Fruit fly (Drosophila melanogaster): Measurements from ENCODE around the gene Cyp6d5.
A peak's percentile ranks its signal among the peaks of the same experiment; 100 is the strongest.

The Cyp6d5 gene

DNA sequence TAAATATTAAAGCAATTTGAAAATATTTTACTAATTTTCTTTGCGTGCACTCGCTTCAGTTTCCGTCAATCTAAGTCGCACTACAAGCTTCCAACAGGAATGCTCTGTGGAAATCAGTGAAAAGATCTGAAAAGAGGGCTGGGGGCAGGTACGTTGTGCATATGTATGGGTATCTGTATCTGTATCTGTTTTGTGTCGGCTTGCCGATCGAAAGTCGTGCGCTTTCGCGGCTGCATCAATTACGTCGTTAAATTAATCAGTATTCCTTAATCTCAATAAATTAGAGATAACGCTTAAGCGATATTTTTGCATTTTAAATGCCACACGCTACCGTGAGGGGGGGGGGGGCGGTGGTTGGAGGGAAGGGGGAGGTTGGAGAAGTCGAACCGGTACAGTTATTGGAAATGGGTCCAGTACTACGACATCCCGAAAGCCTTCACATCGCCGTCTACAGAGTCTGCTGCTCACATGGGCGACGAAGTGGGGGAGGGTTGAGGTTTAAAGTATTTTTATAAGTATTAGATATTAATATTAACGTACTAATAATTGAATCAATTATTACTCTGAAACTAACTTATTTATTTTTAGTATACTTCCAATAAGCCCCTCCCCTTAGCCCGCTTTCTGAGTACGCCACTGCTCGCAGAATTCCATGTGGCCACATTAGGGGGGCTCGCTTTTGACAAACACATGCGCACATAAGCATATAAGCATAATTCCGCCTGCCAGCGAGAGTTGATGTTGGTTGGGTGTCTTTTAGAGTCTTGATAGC lies 24.2 kb downstream of the Cyp6d5 start (continued):
- no peak for TF ChIP-seq zen2 (GFP tag; IDR thresholded peaks at IDR 0.05; ENCODE audit: partially characterized antibody)
- peak; percentile 96 for TF ChIP-seq ATbp (GFP tag; optimal IDR thresholded peaks at IDR 0.05)
- peak; percentile 90 for TF ChIP-seq CG30431 (GFP tag; optimal IDR thresholded peaks at IDR 0.05)
- peak; percentile 91 for TF ChIP-seq org-1 (GFP tag; optimal IDR thresholded peaks at IDR 0.05)
- no peak for TF ChIP-seq sna (GFP tag; IDR thresholded peaks at IDR 0.05; ENCODE audit: partially characterized antibody)
- no peak for TF ChIP-seq CG13287 (GFP tag; IDR thresholded peaks at IDR 0.05; ENCODE audit: partially characterized antibody)
- peak; percentile 98 for TF ChIP-seq wdn (GFP tag; IDR thresholded peaks at IDR 0.05)
- peak; percentile 82 for TF ChIP-seq CG17186 (GFP tag; optimal IDR thresholded peaks at IDR 0.05)
- peak; percentile 89 for TF ChIP-seq Lhr (GFP tag; optimal IDR thresholded peaks at IDR 0.05)
- peak; percentile 96 for TF ChIP-seq Blimp-1 (GFP tag; optimal IDR thresholded peaks at IDR 0.05)
- peak; percentile 47 for TF ChIP-seq pnt (GFP tag; optimal IDR thresholded peaks at IDR 0.05)
- peak; percentile 92 for TF ChIP-seq lbe (GFP tag; optimal IDR thresholded peaks at IDR 0.05)
- peak; percentile 99 for TF ChIP-seq CG18599 (GFP tag; optimal IDR thresholded peaks at IDR 0.05)
- no peak for TF ChIP-seq CG12236 (GFP tag; optimal IDR thresholded peaks at IDR 0.05)
- peak; percentile 98 for TF ChIP-seq MBD-R2 (GFP tag; IDR thresholded peaks at IDR 0.05)
- peak; percentile 99 for TF ChIP-seq Dbx (GFP tag; IDR thresholded peaks at IDR 0.05)
- TF ChIP-seq ab (GFP tag; optimal IDR thresholded peaks at IDR 0.05), result peak; percentile 67
- peak; percentile 97 for TF ChIP-seq CG13894 (tag; optimal IDR thresholded peaks at IDR 0.05)
- TF ChIP-seq Oli (tag; optimal IDR thresholded peaks at IDR 0.05), result peak; percentile 97
- peak; percentile 76 for TF ChIP-seq emc (GFP tag; optimal IDR thresholded peaks at IDR 0.05)
- peak; percentile 98 for TF ChIP-seq Meics (GFP tag; optimal IDR thresholded peaks at IDR 0.05)
- peak; percentile 96 for TF ChIP-seq CG17328 (GFP tag; IDR thresholded peaks at IDR 0.05)
- TF ChIP-seq CG31224 (GFP tag; IDR thresholded peaks at IDR 0.05), result peak; percentile 97
- TF ChIP-seq nom (GFP tag; optimal IDR thresholded peaks at IDR 0.05), result peak; percentile 81
- TF ChIP-seq CG12942 (GFP tag; optimal IDR thresholded peaks at IDR 0.05), result peak; percentile 95
- TF ChIP-seq dati (GFP tag; IDR thresholded peaks at IDR 0.05), result peak; percentile 91
- peak; percentile 97 for TF ChIP-seq CG13424 (tag; optimal IDR thresholded peaks at IDR 0.05)
- TF ChIP-seq CG11456 (GFP tag; IDR thresholded peaks at IDR 0.05), result peak; percentile 99
- peak; percentile 75 for TF ChIP-seq chn (GFP tag; optimal IDR thresholded peaks at IDR 0.05)
- TF ChIP-seq CG12744 (GFP tag; optimal IDR thresholded peaks at IDR 0.05), result peak; percentile 81
- TF ChIP-seq nerfin-1 (tag; optimal IDR thresholded peaks at IDR 0.05), result peak; percentile 92
- peak; percentile 98 for TF ChIP-seq CG14014 (GFP tag; IDR thresholded peaks at IDR 0.05)
- no peak for TF ChIP-seq knrl (GFP tag; IDR thresholded peaks at IDR 0.05; ENCODE audit: partially characterized antibody)
- TF ChIP-seq tx (GFP tag; optimal IDR thresholded peaks at IDR 0.05), result peak; percentile 78
- peak; percentile 9 for TF ChIP-seq btn (GFP tag; optimal IDR thresholded peaks at IDR 0.05)
- peak; percentile 96 for TF ChIP-seq CG5953 (GFP tag; IDR thresholded peaks at IDR 0.05)
- TF ChIP-seq trh (GFP tag; optimal IDR thresholded peaks at IDR 0.05), result peak; percentile 94
- TF ChIP-seq CG17361 (GFP tag; IDR thresholded peaks at IDR 0.05), result peak; percentile 94
- no peak for TF ChIP-seq h (optimal IDR thresholded peaks at IDR 0.05)
- peak; percentile 60 for TF ChIP-seq mirr (GFP tag; optimal IDR thresholded peaks at IDR 0.05)
- TF ChIP-seq CG18619 (GFP tag; optimal IDR thresholded peaks at IDR 0.05), result peak; percentile 97
- TF ChIP-seq bigmax (GFP tag; optimal IDR thresholded peaks at IDR 0.05), result peak; percentile 73
- TF ChIP-seq onecut (GFP tag; IDR thresholded peaks at IDR 0.05), result peak; percentile 91
- peak; percentile 93 for TF ChIP-seq salm (tag; optimal IDR thresholded peaks at IDR 0.05)
- peak; percentile 98 for TF ChIP-seq CG11247 (GFP tag; IDR thresholded peaks at IDR 0.05)
- peak; percentile 94 for TF ChIP-seq sim (GFP tag; IDR thresholded peaks at IDR 0.05)
- TF ChIP-seq CG10147 (GFP tag; optimal IDR thresholded peaks at IDR 0.05), result peak; percentile 98
- TF ChIP-seq kay (GFP tag; optimal IDR thresholded peaks at IDR 0.05), result peak; percentile 91
- TF ChIP-seq CG31388 (GFP tag; optimal IDR thresholded peaks at IDR 0.05), result peak; percentile 84
- TF ChIP-seq gsb-n (tag; optimal IDR thresholded peaks at IDR 0.05), result peak; percentile 89

Data from whole organism, embryonic.